Fruit fly (Drosophila melanogaster): ENCODE data around the gene RnpS1.

RnpS1 gene

dm6 chr3R:9577382-9578137 is 25.7 kb downstream of the RnpS1 start, which contains the start of the genes Kap-alpha3 and Son (continued):
- TF ChIP-seq CG18011 (GFP tag; optimal IDR thresholded peaks at IDR 0.05) (peak; percentile 80), CG15011 (GFP tag; optimal IDR thresholded peaks at IDR 0.05) (peak; percentile 93), CG7357 (GFP tag; IDR thresholded peaks at IDR 0.05) (peak; percentile 71), CG3163 (GFP tag; optimal IDR thresholded peaks at IDR 0.05) (peak; percentile 81), lbe (GFP tag; optimal IDR thresholded peaks at IDR 0.05) (peak; percentile 87), ssp (GFP tag; IDR thresholded peaks at IDR 0.05) (peak; percentile 84), mam (GFP tag; optimal IDR thresholded peaks at IDR 0.05) (peak; percentile 95), hb (GFP tag; IDR thresholded peaks at IDR 0.05; ENCODE audit: partially characterized antibody) (peak; percentile 67; the same call in 2 of the 3 replicates), CG4617 (GFP tag; optimal IDR thresholded peaks at IDR 0.05; ENCODE audit: borderline replicate concordance) (peak; percentile 87), schlank (tag; optimal IDR thresholded peaks at IDR 0.05) (peak; percentile 91), Lpt (GFP tag; optimal IDR thresholded peaks at IDR 0.05) (no peak), CG4328 (GFP tag; optimal IDR thresholded peaks at IDR 0.05) (peak; percentile 97), CG7556 (GFP tag; optimal IDR thresholded peaks at IDR 0.05) (peak; percentile 86), CG10979 (tag; optimal IDR thresholded peaks at IDR 0.05) (peak; percentile 79), sc (optimal IDR thresholded peaks at IDR 0.05) (no peak), sc (GFP tag; optimal IDR thresholded peaks at IDR 0.05) (peak; percentile 85), run (tag; optimal IDR thresholded peaks at IDR 0.05) (peak; percentile 78), NK7.1 (GFP tag; optimal IDR thresholded peaks at IDR 0.05) (peak; percentile 92), sqz (GFP tag; optimal IDR thresholded peaks at IDR 0.05) (peak; percentile 92), Optix (GFP tag; IDR thresholded peaks at IDR 0.05) (peak; percentile 86), gro (GFP tag; optimal IDR thresholded peaks at IDR 0.05) (peak; percentile 93), CG16863 (GFP tag; optimal IDR thresholded peaks at IDR 0.05) (peak; percentile 92), Hand (GFP tag; optimal IDR thresholded peaks at IDR 0.05) (peak; percentile 82), CG42726 (GFP tag; IDR thresholded peaks at IDR 0.05; ENCODE audit: partially characterized antibody) (peak; percentile 65), CG8290 (GFP tag; optimal IDR thresholded peaks at IDR 0.05) (peak; percentile 79), CG8290 (tag; optimal IDR thresholded peaks at IDR 0.05) (peak; percentile 79 to 95), CG13123 (GFP tag; optimal IDR thresholded peaks at IDR 0.05) (peak; percentile 100), CG1603 (tag; optimal IDR thresholded peaks at IDR 0.05) (peak; percentile 73), CG3847 (GFP tag; IDR thresholded peaks at IDR 0.05) (peak; percentile 93), NFAT (GFP tag; IDR thresholded peaks at IDR 0.05) (peak; percentile 90), CG18764 (GFP tag; optimal IDR thresholded peaks at IDR 0.05) (peak; percentile 89), CrebB (tag; optimal IDR thresholded peaks at IDR 0.05) (peak; percentile 91), CG11696 (GFP tag; IDR thresholded peaks at IDR 0.05) (peak; percentile 67), da (GFP tag; optimal IDR thresholded peaks at IDR 0.05) (peak; percentile 83), CG31441 (GFP tag; IDR thresholded peaks at IDR 0.05) (peak; percentile 90), z (GFP tag; IDR thresholded peaks at IDR 0.05) (no peak), lov (optimal IDR thresholded peaks at IDR 0.05) (no peak), lov (GFP tag; IDR thresholded peaks at IDR 0.05) (peak; percentile 92), CG5953 (GFP tag; IDR thresholded peaks at IDR 0.05) (peak; percentile 72), nom (GFP tag; optimal IDR thresholded peaks at IDR 0.05) (peak; percentile 92), CG13624 (GFP tag; optimal IDR thresholded peaks at IDR 0.05) (peak; percentile 98), CG32532 (GFP tag; IDR thresholded peaks at IDR 0.05) (peak; percentile 89), so (GFP tag; IDR thresholded peaks at IDR 0.05) (peak; percentile 72; the same call in 2 of the 3 replicates), vvl (GFP tag; IDR thresholded peaks at IDR 0.05) (peak; percentile 91), CG8281 (tag; optimal IDR thresholded peaks at IDR 0.05) (peak; percentile 80), CG12071 (GFP tag; optimal IDR thresholded peaks at IDR 0.05) (peak; percentile 91), usp (GFP tag; optimal IDR thresholded peaks at IDR 0.05) (no peak), CG33557 (GFP tag; optimal IDR thresholded peaks at IDR 0.05) (peak; percentile 95), fd3F (GFP tag; optimal IDR thresholded peaks at IDR 0.05) (peak; percentile 86), CTCF (GFP tag; optimal IDR thresholded peaks at IDR 0.05) (peak; percentile 63), Dip3 (GFP tag; optimal IDR thresholded peaks at IDR 0.05) (peak; percentile 95)
